Worm (Caenorhabditis elegans): ENCODE results near the gene Y40H4A.2.

DNA sequence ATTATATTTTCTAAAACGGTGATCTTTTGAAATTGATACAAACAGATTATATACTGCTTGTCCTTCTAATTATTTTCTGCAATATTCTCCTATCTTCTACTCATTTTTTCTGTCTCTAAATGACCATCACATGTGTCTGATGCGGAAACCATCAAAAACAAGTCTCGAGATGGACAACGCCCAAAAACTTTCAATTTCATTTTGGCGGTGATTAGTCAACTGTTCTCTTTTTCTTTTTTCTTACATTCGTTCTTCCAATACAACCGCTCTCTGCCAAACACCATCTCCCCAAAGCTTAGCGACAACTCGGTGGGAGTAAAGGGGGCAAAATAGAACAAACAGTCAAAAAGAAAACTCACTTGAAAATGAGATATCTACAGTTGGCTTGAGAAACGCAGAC, 48.1 kb upstream of the Y40H4A.2 start:
- TF ChIP-seq hlh-30 (tag; optimal IDR thresholded peaks at IDR 0.05; ENCODE audit: insufficient read depth) (no peak), fax-1 (tag; optimal IDR thresholded peaks at IDR 0.05) (no peak), unc-42 (tag; optimal IDR thresholded peaks at IDR 0.05) (no peak), nhr-11 (tag; optimal IDR thresholded peaks at IDR 0.05) (no peak), dve-1 (tag; optimal IDR thresholded peaks at IDR 0.05) (no peak), sox-4 (tag; optimal IDR thresholded peaks at IDR 0.05) (no peak), pag-3 (tag; optimal IDR thresholded peaks at IDR 0.05; ENCODE audit: borderline replicate concordance) (no peak), pha-4 (tag; optimal IDR thresholded peaks at IDR 0.05) (no peak), dmd-4 (tag; optimal IDR thresholded peaks at IDR 0.05; ENCODE audit: borderline replicate concordance) (no peak), hlh-6 (tag; optimal IDR thresholded peaks at IDR 0.05) (no peak), fkh-6 (tag; optimal IDR thresholded peaks at IDR 0.05) (no peak), fkh-10 (GFP tag; optimal IDR thresholded peaks at IDR 0.05) (no peak)

All from whole organism, late embryonic.